Fruit fly (Drosophila melanogaster) whole organism, embryonic: ENCODE data around the gene BomT3.

Experiments
- Antp ChIP-seq: fragments of 200-800 bp; sonication (Bioruptor generic); optimal IDR thresholded peaks from 3 replicates; lab custom pipeline; 2016; ENCODE audit warnings: missing biosample characterization, missing genetic modification characterization
- CG11723 ChIP-seq: fragments of 200-800 bp; sonication (Bioruptor generic); optimal IDR thresholded peaks from 2 replicates; lab custom pipeline; 2017; ENCODE audit warnings: missing biosample characterization, mild to moderate bottlenecking, missing genetic modification characterization
- CG6765 ChIP-seq: fragments of 200-800 bp; sonication (Bioruptor generic); optimal IDR thresholded peaks from 3 replicates; lab custom pipeline; 2017; ENCODE audit warnings: missing biosample characterization, mild to moderate bottlenecking, missing genetic modification characterization
- CG6791 ChIP-seq: fragments of 200-800 bp; sonication (Bioruptor generic); IDR thresholded peaks from 3 replicates; pipeline ENCODE4 v1.3.6; 2022; ENCODE audit warnings: missing biosample characterization, missing genetic modification characterization; ENCODE audit not compliant: partially characterized antibody
- Dip2 ChIP-seq: fragments of 200-800 bp; sonication (Bioruptor generic); IDR thresholded peaks from 2 replicates; pipeline ENCODE4 v1.3.6; 2022; ENCODE audit warnings: missing biosample characterization, missing genetic modification characterization
- E2f1 ChIP-seq: fragments of 200-800 bp; sonication (Bioruptor generic); IDR thresholded peaks from 2 replicates; pipeline ENCODE4 v1.3.6; 2022; ENCODE audit warnings: missing biosample characterization, missing genetic modification characterization
- so ChIP-seq: fragments of 200-800 bp; sonication (Bioruptor generic); IDR thresholded peaks from 3 replicates; pipeline ENCODE4 v1.3.6; 2022; ENCODE audit warnings: missing biosample characterization, missing genetic modification characterization
- tap ChIP-seq: fragments of 200-800 bp; optimal IDR thresholded peaks from 3 replicates; lab custom pipeline; 2019; ENCODE audit warnings: missing biosample characterization, mild to moderate bottlenecking, missing genetic modification characterization, moderate library complexity
- tgo ChIP-seq: fragments of 200-800 bp; sonication (Bioruptor generic); IDR thresholded peaks from 3 replicates; pipeline ENCODE4 v1.3.6; 2022; ENCODE audit warnings: missing biosample characterization, missing genetic modification characterization

DNA sequence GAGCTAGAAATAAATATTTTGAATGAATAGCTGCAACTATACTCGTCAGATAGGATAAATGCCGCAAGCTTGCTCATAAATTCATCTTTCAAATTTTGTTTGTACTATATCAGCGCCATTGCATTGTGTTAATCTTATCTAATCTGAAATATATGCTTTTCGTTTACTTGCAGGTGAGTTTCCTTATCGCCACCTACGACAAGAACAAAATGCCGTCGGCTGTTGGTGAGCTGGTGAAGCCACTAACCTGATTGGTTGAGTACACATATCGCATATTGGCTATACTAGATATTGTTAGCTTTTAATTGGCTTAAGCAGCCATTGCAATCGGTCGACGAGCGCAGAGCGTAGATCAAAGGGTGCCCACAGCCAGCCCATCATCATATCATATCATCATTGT is 32.5 kb downstream of the BomT3 start:
- TF ChIP-seq so (GFP tag; lab: Robert Waterston, UW): no peak
- TF ChIP-seq CG6791 (GFP tag; lab: Robert Waterston, UW): no peak
- no peak for TF ChIP-seq Antp (GFP tag; lab: Kevin White, UChicago)
- TF ChIP-seq tgo (GFP tag; lab: Robert Waterston, UW): no peak
- TF ChIP-seq CG11723 (GFP tag; lab: Kevin White, UChicago): no peak
- no peak for TF ChIP-seq Dip2 (GFP tag; lab: Robert Waterston, UW)
- no peak for TF ChIP-seq E2f1 (GFP tag; lab: Robert Waterston, UW)
- TF ChIP-seq tap (tag; lab: Kevin White, UChicago): no peak
- no peak for TF ChIP-seq CG6765
